Worm (Caenorhabditis elegans) whole organism, young adult: ENCODE results near the gene Y54G2A.16.
A peak's percentile ranks its signal among the peaks of the same experiment; 100 is the strongest.

Source experiments
- B0261.1 ChIP-seq: sonication (generic microtip); optimal IDR thresholded peaks from 2 replicates; lab custom pipeline; 2016; ENCODE audit warnings: mild to moderate bottlenecking, missing genetic modification characterization, moderate library complexity, missing compliant biosample characterization
- D2030.7 ChIP-seq: fragments of 200-800 bp; sonication (Bioruptor generic); IDR thresholded peaks from 2 replicates; pipeline ENCODE4 v1.3.6; 2022; ENCODE audit warnings: missing genetic modification reagents, missing genetic modification characterization, missing compliant biosample characterization
- F23B12.7 ChIP-seq: sonication (generic microtip); optimal IDR thresholded peaks from 2 replicates; lab custom pipeline; 2017; ENCODE audit warnings: missing genetic modification characterization, mild to moderate bottlenecking, missing compliant biosample characterization, antibody characterized with exemption, moderate library complexity; ENCODE audit not compliant: insufficient read depth
- F49E8.2 ChIP-seq: sonication (generic microtip); optimal IDR thresholded peaks from 3 replicates; lab custom pipeline; 2017; ENCODE audit warnings: missing genetic modification characterization, mild to moderate bottlenecking, missing compliant biosample characterization, antibody characterized with exemption, moderate library complexity; ENCODE audit not compliant: insufficient read depth
- K12H6.12 ChIP-seq: fragments of 200-800 bp; sonication (Bioruptor generic); optimal IDR thresholded peaks from 2 replicates; lab custom pipeline; 2018; ENCODE audit warnings: mild to moderate bottlenecking, missing genetic modification characterization, missing compliant biosample characterization
- T26A5.8 ChIP-seq: sonication (generic microtip); optimal IDR thresholded peaks from 2 replicates; lab custom pipeline; 2016; ENCODE audit warnings: missing genetic modification characterization, missing compliant biosample characterization
- akir-1 ChIP-seq: fragments of 200-800 bp; sonication (Bioruptor generic); optimal IDR thresholded peaks from 2 replicates; lab custom pipeline; 2018; ENCODE audit warnings: mild to moderate bottlenecking, missing genetic modification characterization, moderate library complexity, missing compliant biosample characterization
- ama-1 ChIP-seq, 3 experiments: fragments of 150-350 bp in 1 of 3; sonication (generic microtip) in 2 of 3; optimal IDR thresholded peaks; 2 replicates each; lab custom pipeline; 2014 to 2018; ENCODE audit warnings: missing biosample characterization in 2 of 3, missing genetic modification characterization in 2 of 3, missing genetic modification reagents in 2 of 3
- athp-1 ChIP-seq: sonication (generic microtip); optimal IDR thresholded peaks from 2 replicates; lab custom pipeline; 2017; ENCODE audit warnings: mild to moderate bottlenecking, missing genetic modification characterization, missing compliant biosample characterization
- attf-3 ChIP-seq: fragments of 200-800 bp; sonication (Bioruptor generic); conservative IDR thresholded peaks from 2 replicates; pipeline ENCODE4 v1.3.6; 2022; ENCODE audit warnings: missing genetic modification reagents, missing genetic modification characterization, missing compliant biosample characterization
- bed-1 ChIP-seq: fragments of 200-800 bp; sonication (Bioruptor generic); IDR thresholded peaks from 2 replicates; pipeline ENCODE4 v1.3.6; 2022; ENCODE audit warnings: missing genetic modification reagents, missing genetic modification characterization, missing compliant biosample characterization
- cebp-1 ChIP-seq, 2 experiments: fragments of 200-800 bp in 1 of 2; sonication (Bioruptor generic) in 1 of 2; sonication (generic microtip) in 1 of 2; IDR thresholded peaks in 1 of 2; optimal IDR thresholded peaks in 1 of 2; 2 replicates each; pipeline versions ENCODE4 v1.3.6 to Lab custom; 2017 to 2022; ENCODE audit warnings: missing compliant biosample characterization in 2 of 2, missing genetic modification characterization in 2 of 2, mild to moderate bottlenecking in 1 of 2, missing genetic modification reagents in 1 of 2, moderate library complexity in 1 of 2
- cebp-2 ChIP-seq: fragments of 200-800 bp; sonication (Bioruptor generic); IDR thresholded peaks from 2 replicates; pipeline ENCODE4 v1.3.6; 2022; ENCODE audit warnings: missing genetic modification characterization, missing compliant biosample characterization
- ceh-27 ChIP-seq: fragments of 200-800 bp; sonication (Bioruptor generic); optimal IDR thresholded peaks from 2 replicates; lab custom pipeline; 2018; ENCODE audit warnings: mild to moderate bottlenecking, missing genetic modification characterization, moderate library complexity, missing compliant biosample characterization
- ceh-58 ChIP-seq: fragments of 200-800 bp; sonication (Bioruptor generic); IDR thresholded peaks from 2 replicates; pipeline ENCODE4 v1.3.6; 2022; ENCODE audit warnings: missing genetic modification characterization, missing compliant biosample characterization
- ceh-79 ChIP-seq: sonication (generic microtip); optimal IDR thresholded peaks from 2 replicates; lab custom pipeline; 2017; ENCODE audit warnings: mild to moderate bottlenecking, missing genetic modification characterization, missing compliant biosample characterization
- chd-7 ChIP-seq: sonication (generic microtip); optimal IDR thresholded peaks from 2 replicates; lab custom pipeline; 2016; ENCODE audit warnings: mild to moderate bottlenecking, missing genetic modification characterization, moderate library complexity, missing compliant biosample characterization
- dpl-1 ChIP-seq: fragments of 150-350 bp; optimal IDR thresholded peaks from 2 replicates; lab custom pipeline; 2014; ENCODE audit warnings: missing biosample characterization, missing genetic modification reagents, missing genetic modification characterization
- egl-18 ChIP-seq: fragments of 200-800 bp; sonication (Bioruptor generic); IDR thresholded peaks from 2 replicates; pipeline ENCODE4 v1.3.6; 2022; ENCODE audit warnings: missing genetic modification reagents, missing genetic modification characterization, missing compliant biosample characterization
- egl-44 ChIP-seq: fragments of 200-800 bp; sonication (Bioruptor generic); IDR thresholded peaks from 2 replicates; pipeline ENCODE4 v1.3.6; 2022; ENCODE audit warnings: missing genetic modification reagents, missing genetic modification characterization, missing compliant biosample characterization
- ekl-4 ChIP-seq: fragments of 200-800 bp; sonication (Bioruptor generic); IDR thresholded peaks from 2 replicates; pipeline ENCODE4 v1.3.6; 2022; ENCODE audit warnings: missing genetic modification reagents, missing genetic modification characterization, missing compliant biosample characterization
- ets-4 ChIP-seq: fragments of 200-800 bp; sonication (Bioruptor generic); optimal IDR thresholded peaks from 2 replicates; lab custom pipeline; 2018; ENCODE audit warnings: mild to moderate bottlenecking, missing genetic modification characterization, missing compliant biosample characterization
- lag-1 ChIP-seq: fragments of 200-800 bp; sonication (Bioruptor generic); IDR thresholded peaks from 2 replicates; pipeline ENCODE4 v1.3.6; 2022; ENCODE audit warnings: missing genetic modification reagents, missing genetic modification characterization, missing compliant biosample characterization
- let-526 ChIP-seq: fragments of 200-800 bp; sonication (Bioruptor generic); IDR thresholded peaks from 2 replicates; pipeline ENCODE4 v1.3.6; 2022; ENCODE audit warnings: missing genetic modification reagents, missing genetic modification characterization, missing compliant biosample characterization
- lin-26 ChIP-seq: fragments of 200-800 bp; sonication (Bioruptor generic); IDR thresholded peaks from 2 replicates; pipeline ENCODE4 v1.3.6; 2022; ENCODE audit warnings: missing genetic modification reagents, missing genetic modification characterization, missing compliant biosample characterization
- lin-35 ChIP-seq, 3 experiments: fragments of 150-350 bp in 2 of 3; sonication (generic microtip) in 1 of 3; optimal IDR thresholded peaks; 2 replicates each; lab custom pipeline; 2014 to 2018; ENCODE audit warnings: missing biosample characterization in 3 of 3, missing genetic modification characterization in 3 of 3, missing genetic modification reagents in 3 of 3
- lin-54 ChIP-seq: fragments of 200-800 bp; sonication (Bioruptor generic); optimal IDR thresholded peaks from 2 replicates; lab custom pipeline; 2018; ENCODE audit warnings: mild to moderate bottlenecking, missing genetic modification characterization, missing compliant biosample characterization
- lsy-27 ChIP-seq: sonication (generic microtip); optimal IDR thresholded peaks from 2 replicates; lab custom pipeline; 2017; ENCODE audit warnings: missing genetic modification characterization, mild to moderate bottlenecking, missing compliant biosample characterization, antibody characterized with exemption, missing genotype, borderline replicate concordance; ENCODE audit not compliant: insufficient read depth
- madf-6 ChIP-seq: fragments of 200-800 bp; sonication (Bioruptor generic); IDR thresholded peaks from 2 replicates; pipeline ENCODE4 v1.3.6; 2022; ENCODE audit warnings: missing genetic modification reagents, missing genetic modification characterization, missing compliant biosample characterization
- madf-8 ChIP-seq: fragments of 200-800 bp; sonication (Bioruptor generic); conservative IDR thresholded peaks from 2 replicates; pipeline ENCODE4 v1.3.6; 2022; ENCODE audit warnings: missing genetic modification reagents, missing genetic modification characterization, missing compliant biosample characterization
- mcd-1 ChIP-seq: fragments of 200-800 bp; sonication (Bioruptor generic); IDR thresholded peaks from 2 replicates; pipeline ENCODE4 v1.3.6; 2022; ENCODE audit warnings: missing genetic modification reagents, missing genetic modification characterization, missing compliant biosample characterization
- nfya-1 ChIP-seq: sonication (generic microtip); optimal IDR thresholded peaks from 2 replicates; lab custom pipeline; 2017; ENCODE audit warnings: antibody characterized with exemption, missing compliant biosample characterization, missing genetic modification characterization, borderline replicate concordance; ENCODE audit not compliant: insufficient read depth
- sdz-38 ChIP-seq: sonication (generic microtip); optimal IDR thresholded peaks from 2 replicates; lab custom pipeline; 2016; ENCODE audit warnings: missing genotype, missing genetic modification characterization, missing compliant biosample characterization
- snpc-1.1 ChIP-seq: sonication (generic microtip); optimal IDR thresholded peaks from 2 replicates; lab custom pipeline; 2017; ENCODE audit warnings: missing genetic modification characterization, mild to moderate bottlenecking, missing compliant biosample characterization, antibody characterized with exemption, moderate library complexity, missing genotype, missing genetic modification reagents; ENCODE audit not compliant: insufficient read depth
- tlf-1 ChIP-seq: fragments of 200-800 bp; sonication (Bioruptor generic); optimal IDR thresholded peaks from 2 replicates; lab custom pipeline; 2018; ENCODE audit warnings: mild to moderate bottlenecking, missing genetic modification characterization, missing compliant biosample characterization
- unc-62 ChIP-seq: fragments of 150-350 bp; optimal IDR thresholded peaks from 2 replicates; lab custom pipeline; 2014; ENCODE audit warnings: missing biosample characterization, missing genetic modification reagents, missing genetic modification characterization
- xnd-1 ChIP-seq: sonication (generic microtip); optimal IDR thresholded peaks from 2 replicates; lab custom pipeline; 2016; ENCODE audit warnings: missing genotype, missing genetic modification reagents, missing genetic modification characterization, missing compliant biosample characterization
- zim-3 ChIP-seq: sonication (generic microtip); optimal IDR thresholded peaks from 2 replicates; lab custom pipeline; 2017; ENCODE audit warnings: mild to moderate bottlenecking, missing genetic modification characterization, moderate library complexity, missing compliant biosample characterization
- ztf-18 ChIP-seq: sonication (generic microtip); optimal IDR thresholded peaks from 2 replicates; lab custom pipeline; 2016; ENCODE audit warnings: missing genotype, mild to moderate bottlenecking, missing genetic modification characterization, missing compliant biosample characterization
- ztf-26 ChIP-seq: sonication (generic microtip); optimal IDR thresholded peaks from 2 replicates; lab custom pipeline; 2017; ENCODE audit warnings: missing genetic modification characterization, missing compliant biosample characterization
- ztf-3 ChIP-seq: fragments of 200-800 bp; sonication (Bioruptor generic); optimal IDR thresholded peaks from 2 replicates; lab custom pipeline; 2018; ENCODE audit warnings: mild to moderate bottlenecking, missing genetic modification characterization, missing compliant biosample characterization

Y54G2A.16 gene

DNA sequence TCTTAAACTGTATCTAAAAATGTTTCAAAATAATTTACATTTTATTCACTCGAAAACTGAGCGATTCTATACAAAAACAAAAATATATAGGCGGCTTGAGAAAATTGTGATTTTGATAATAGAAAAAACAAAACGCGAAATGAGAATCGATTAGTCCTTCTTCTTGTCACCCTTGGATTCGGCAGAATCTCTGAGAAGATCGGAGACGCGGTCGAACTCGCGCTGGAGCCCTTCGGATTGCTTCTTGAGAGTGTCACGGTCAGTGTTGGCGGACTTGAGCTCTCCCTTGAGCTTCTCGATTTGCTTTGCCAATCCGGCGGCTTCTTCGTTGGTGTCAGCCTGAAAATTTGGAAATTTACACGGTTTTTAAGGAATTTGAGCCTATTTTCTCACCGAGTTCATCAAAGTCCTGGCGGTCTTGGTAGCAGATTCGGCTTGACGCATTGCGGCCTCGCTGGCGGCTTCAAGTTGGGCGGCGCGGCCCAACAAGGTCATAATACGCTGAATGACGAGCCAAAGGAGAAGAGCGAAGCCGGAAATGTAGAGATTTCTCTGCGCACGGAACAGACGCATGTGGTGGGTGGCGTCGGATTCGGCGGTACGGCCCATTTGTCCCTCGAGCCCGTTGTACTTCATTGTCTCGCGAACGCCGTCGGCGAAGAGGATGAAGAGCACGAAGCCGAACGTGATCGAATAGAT, 27.0 kb upstream of the Y54G2A.16 start (continued):
- TF ChIP-seq ceh-79 (tag; lab: Kevin White, UChicago) (peak; percentile 85), madf-8 (GFP tag; lab: Robert Waterston, UW) (no peak), zim-3 (tag; lab: Kevin White, UChicago) (no peak), F23B12.7 (tag; lab: Kevin White, UChicago) (peak; percentile 1), madf-6 (GFP tag; lab: Robert Waterston, UW) (peak; percentile 35; the same call in 1 of the 2 replicates), ama-1 (optimal IDR thresholded peaks at IDR 0.05; lab: Kevin White, UChicago) (no peak), ama-1 (GFP tag; optimal IDR thresholded peaks at IDR 0.05; lab: Kevin White, UChicago) (peak in 1 of 2 experiments; percentile 49), nfya-1 (no peak), D2030.7 (GFP tag; lab: Robert Waterston, UW) (0 out of 2 replicates have a peak, but pooled peaks have one; percentile 8), lag-1 (no peak), ztf-18 (tag; lab: Kevin White, UChicago) (peak; percentile 0), B0261.1 (tag; lab: Kevin White, UChicago) (no peak)

DNA sequence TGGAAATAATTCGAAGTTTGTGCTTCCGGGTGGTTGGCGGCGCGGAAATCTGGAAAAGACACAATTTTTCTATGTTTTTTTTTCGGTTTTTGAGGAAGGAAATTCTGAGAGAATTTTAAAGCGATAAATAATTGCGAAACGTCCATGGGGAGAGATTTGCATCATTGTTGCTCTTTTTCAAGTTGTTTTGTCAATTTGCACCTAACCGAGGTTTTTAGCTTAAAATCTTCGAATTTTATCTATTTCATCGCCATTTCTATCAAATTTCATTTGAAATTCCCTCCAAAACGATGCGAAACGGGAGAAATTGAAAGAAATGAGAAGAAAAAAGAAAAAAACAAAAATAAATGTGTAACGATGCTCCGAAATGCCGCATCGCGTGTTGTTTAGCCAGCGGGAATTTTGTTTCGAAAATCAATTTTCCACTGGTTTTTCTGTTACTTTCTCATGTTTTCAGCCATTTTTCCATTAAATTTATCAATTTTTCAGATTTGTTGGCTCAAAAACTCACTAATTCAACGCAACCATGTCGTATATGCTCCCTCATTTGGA, 25.8 kb upstream of the Y54G2A.16 start, which contains the start of the genes nprt-1 and dib-1:
nprt-1 (minus strand) TSS at position 51 of the 552 bp plus-strand sequence.
dib-1 (plus strand) TSS at position 482 of the 552 bp plus-strand sequence.
- TF ChIP-seq let-526 (GFP tag; lab: Robert Waterston, UW): no peak
- no peak for TF ChIP-seq lsy-27 (tag; lab: Kevin White, UChicago)
- TF ChIP-seq mcd-1: peak; percentile 43; the same call in 1 of the 2 replicates
- TF ChIP-seq chd-7 (tag; lab: Kevin White, UChicago): no peak
- peak in 1 of 3 experiments; percentile 88 for TF ChIP-seq lin-35 (GFP tag; optimal IDR thresholded peaks at IDR 0.05; lab: Kevin White, UChicago)
- peak; percentile 54 for TF ChIP-seq lin-54
- TF ChIP-seq xnd-1 (tag; lab: Kevin White, UChicago): no peak
- no peak for TF ChIP-seq F23B12.7 (tag; lab: Kevin White, UChicago)
- no peak for TF ChIP-seq cebp-2 (GFP tag; lab: Robert Waterston, UW)
- TF ChIP-seq T26A5.8 (tag; lab: Kevin White, UChicago): no peak
- no peak for TF ChIP-seq ztf-26 (tag; lab: Kevin White, UChicago)
- no peak for TF ChIP-seq cebp-1 (GFP tag; IDR thresholded peaks at IDR 0.05; lab: Robert Waterston, UW)
- peak; percentile 12 for TF ChIP-seq cebp-1 (tag; optimal IDR thresholded peaks at IDR 0.05; lab: Kevin White, UChicago)
- TF ChIP-seq ceh-27: no peak
- TF ChIP-seq bed-1 (GFP tag; lab: Robert Waterston, UW): no peak
- no peak for TF ChIP-seq B0261.1 (tag; lab: Kevin White, UChicago)
- TF ChIP-seq F49E8.2 (tag; lab: Kevin White, UChicago): no peak
- no peak for TF ChIP-seq lin-26 (GFP tag; lab: Robert Waterston, UW)
- TF ChIP-seq unc-62 (GFP tag; lab: Kevin White, UChicago): no peak
- TF ChIP-seq akir-1 (GFP tag; lab: Kevin White, UChicago): no peak
- TF ChIP-seq athp-1: no peak
- TF ChIP-seq egl-18 (GFP tag; lab: Robert Waterston, UW): no peak
- peak; percentile 17 for TF ChIP-seq dpl-1 (GFP tag; lab: Kevin White, UChicago)
- no peak for TF ChIP-seq ceh-79 (tag; lab: Kevin White, UChicago)
- TF ChIP-seq ceh-58: no peak
- TF ChIP-seq attf-3 (GFP tag; lab: Robert Waterston, UW): peak; percentile 96
- no peak for TF ChIP-seq ztf-3 (GFP tag; lab: Kevin White, UChicago)
- no peak for TF ChIP-seq sdz-38 (tag; lab: Kevin White, UChicago)
- no peak for TF ChIP-seq snpc-1.1 (tag; lab: Kevin White, UChicago)
- TF ChIP-seq K12H6.12: no peak
- TF ChIP-seq nfya-1: no peak
- no peak for TF ChIP-seq egl-44
- TF ChIP-seq tlf-1 (GFP tag; lab: Kevin White, UChicago): no peak
- no peak for TF ChIP-seq ets-4 (GFP tag; lab: Kevin White, UChicago)
- TF ChIP-seq ekl-4: no peak
